Worm (Caenorhabditis elegans): ENCODE results near the gene ceh-41.

Gene ceh-41

DNA sequence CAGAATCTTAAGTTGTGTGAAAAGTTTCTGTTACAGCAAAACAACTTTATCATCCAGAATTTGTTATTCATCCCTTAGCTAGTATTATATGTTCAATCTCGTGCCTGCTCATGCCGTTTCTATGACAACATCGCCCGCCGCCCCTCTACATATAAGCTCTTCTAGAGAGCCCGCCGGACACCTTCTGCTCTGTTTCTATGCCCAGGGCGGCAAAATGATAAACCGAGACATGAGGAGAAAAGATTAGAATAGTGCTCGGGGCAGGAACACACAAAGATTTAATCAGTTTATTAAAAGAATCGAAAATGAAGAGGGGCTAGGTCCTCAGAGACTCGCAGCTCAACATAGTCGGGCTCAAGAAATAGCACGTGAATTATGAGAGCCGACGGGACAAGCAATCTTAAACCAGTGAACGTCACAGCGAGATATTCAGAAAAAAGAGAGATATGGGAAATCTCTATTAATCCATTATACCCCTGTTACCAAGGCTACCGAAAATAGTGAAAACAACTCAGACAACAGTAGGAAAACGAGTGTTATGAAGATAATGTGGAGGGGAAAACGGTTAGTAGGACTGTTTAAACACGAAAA, 40.1 kb upstream of the ceh-41 start (continued):
- 0 out of 2 replicates have a peak, but pooled peaks have one; percentile 35 for TF ChIP-seq isw-1 (GFP tag; IDR thresholded peaks at IDR 0.05)
- no peak for TF ChIP-seq hpl-2 (GFP tag; optimal IDR thresholded peaks at IDR 0.05)
- TF ChIP-seq mef-2 (tag; optimal IDR thresholded peaks at IDR 0.05) = no peak
- TF ChIP-seq lsy-2 (tag; optimal IDR thresholded peaks at IDR 0.05) = peak; percentile 39 to 47
- TF ChIP-seq ceh-88 (GFP tag; IDR thresholded peaks at IDR 0.05) = no peak
- peak; percentile 47 for TF ChIP-seq xbp-1 (tag; optimal IDR thresholded peaks at IDR 0.05)
- peak; percentile 55 for TF ChIP-seq elt-2 (tag; optimal IDR thresholded peaks at IDR 0.05)
- TF ChIP-seq unc-98 (GFP tag; IDR thresholded peaks at IDR 0.05) = no peak
- no peak for TF ChIP-seq lin-13 (GFP tag; optimal IDR thresholded peaks at IDR 0.05)
- TF ChIP-seq aly-2 (tag; optimal IDR thresholded peaks at IDR 0.05) = no peak
- peak; percentile 81 for TF ChIP-seq skn-1 (tag; optimal IDR thresholded peaks at IDR 0.05)
- TF ChIP-seq nhr-76 (tag; optimal IDR thresholded peaks at IDR 0.05) = no peak
- TF ChIP-seq egl-27 (tag; optimal IDR thresholded peaks at IDR 0.05) = no peak
- TF ChIP-seq lir-3 (tag; optimal IDR thresholded peaks at IDR 0.05; ENCODE audit: poor library complexity) = peak; percentile 31
- peak; percentile 80 for TF ChIP-seq jun-1 (tag; optimal IDR thresholded peaks at IDR 0.05)
- TF ChIP-seq tlp-1 (tag; optimal IDR thresholded peaks at IDR 0.05) = no peak
- no peak for TF ChIP-seq Y116A8C.19 (tag; optimal IDR thresholded peaks at IDR 0.05; ENCODE audit: borderline replicate concordance)
- TF ChIP-seq egl-13 (tag; optimal IDR thresholded peaks at IDR 0.05) = peak; percentile 76
- peak; percentile 83 for TF ChIP-seq snu-23 (GFP tag; optimal IDR thresholded peaks at IDR 0.05)
- no peak for TF ChIP-seq efl-3 (GFP tag; optimal IDR thresholded peaks at IDR 0.05)
- peak; percentile 91 for TF ChIP-seq nhr-47 (tag; optimal IDR thresholded peaks at IDR 0.05)
- TF ChIP-seq pqm-1 (tag; optimal IDR thresholded peaks at IDR 0.05) = no peak
- no peak for TF ChIP-seq sptf-1 (tag; optimal IDR thresholded peaks at IDR 0.05)
- peak; percentile 50 for TF ChIP-seq ceh-8 (GFP tag; optimal IDR thresholded peaks at IDR 0.05)
- no peak for TF ChIP-seq ceh-90 (tag; optimal IDR thresholded peaks at IDR 0.05)
- no peak for TF ChIP-seq zag-1 (tag; optimal IDR thresholded peaks at IDR 0.05)
- peak; percentile 5 for TF ChIP-seq nhr-11 (tag; optimal IDR thresholded peaks at IDR 0.05)
- no peak for TF ChIP-seq sup-37 (GFP tag; optimal IDR thresholded peaks at IDR 0.05)
- no peak for TF ChIP-seq lin-14 (GFP tag; optimal IDR thresholded peaks at IDR 0.05)
- TF ChIP-seq dpl-1 (GFP tag; optimal IDR thresholded peaks at IDR 0.05) = no peak
- TF ChIP-seq unc-62 (GFP tag; optimal IDR thresholded peaks at IDR 0.05) = no peak
- TF ChIP-seq mab-9 (GFP tag; IDR thresholded peaks at IDR 0.05) = no peak
- TF ChIP-seq ces-1 (GFP tag; optimal IDR thresholded peaks at IDR 0.05) = no peak
- peak; percentile 29 for TF ChIP-seq unc-86 (tag; optimal IDR thresholded peaks at IDR 0.05)
- TF ChIP-seq dsc-1 (tag; optimal IDR thresholded peaks at IDR 0.05) = peak; percentile 93
- peak in 1 of 2 experiments; percentile 2 for TF ChIP-seq mdl-1 (tag; optimal IDR thresholded peaks at IDR 0.05)
- TF ChIP-seq irx-1 (tag; optimal IDR thresholded peaks at IDR 0.05) = peak; percentile 42
- TF ChIP-seq nhr-85 (tag) = no peak
- peak; percentile 65 for TF ChIP-seq rnt-1 (tag; optimal IDR thresholded peaks at IDR 0.05)
- no peak for TF ChIP-seq ets-5 (GFP tag; IDR thresholded peaks at IDR 0.05)
- TF ChIP-seq sox-4 (tag; optimal IDR thresholded peaks at IDR 0.05) = peak; percentile 88
- TF ChIP-seq nhr-71 (tag; optimal IDR thresholded peaks at IDR 0.05) = peak; percentile 64
- peak; percentile 54 for TF ChIP-seq fkh-4 (tag; optimal IDR thresholded peaks at IDR 0.05; ENCODE audit: borderline replicate concordance)
- no peak for TF ChIP-seq grh-1 (GFP tag; IDR thresholded peaks at IDR 0.05)
- TF ChIP-seq ama-1 (optimal IDR thresholded peaks at IDR 0.05) = no peak
- TF ChIP-seq aha-1 (tag; optimal IDR thresholded peaks at IDR 0.05) = no peak
- TF ChIP-seq fkh-8 (tag; optimal IDR thresholded peaks at IDR 0.05) = peak; percentile 93
- peak; percentile 47 for TF ChIP-seq zip-4 (GFP tag; optimal IDR thresholded peaks at IDR 0.05)
- TF ChIP-seq pax-3 (tag; optimal IDR thresholded peaks at IDR 0.05) = peak; percentile 53
- no peak for TF ChIP-seq hlh-17 (GFP tag; optimal IDR thresholded peaks at IDR 0.05; ENCODE audit: borderline replicate concordance)
- no peak for TF ChIP-seq hlh-4 (tag; optimal IDR thresholded peaks at IDR 0.05)
- TF ChIP-seq nhr-12 (tag; optimal IDR thresholded peaks at IDR 0.05) = no peak
- peak; percentile 49 for TF ChIP-seq nhr-20 (tag; optimal IDR thresholded peaks at IDR 0.05)
